Fruit fly (Drosophila melanogaster) whole organism, embryonic: ENCODE measurements around the gene CG31287.
A peak's percentile ranks its signal among the peaks of the same experiment; 100 is the strongest.

Source experiments
- Adf1 ChIP-seq: fragments of 200-800 bp; sonication (Bioruptor generic); IDR thresholded peaks from 2 replicates; pipeline ENCODE4 v1.3.6; 2022; ENCODE audit warnings: missing biosample characterization, missing genetic modification characterization
- CG10431 ChIP-seq: fragments of 200-800 bp; sonication (Bioruptor generic); optimal IDR thresholded peaks from 3 replicates; lab custom pipeline; 2018; ENCODE audit warnings: missing biosample characterization, mild to moderate bottlenecking, missing genetic modification characterization
- CG10565 ChIP-seq: fragments of 200-800 bp; sonication (Bioruptor generic); optimal IDR thresholded peaks from 3 replicates; lab custom pipeline; 2016; ENCODE audit warnings: missing biosample characterization, mild to moderate bottlenecking, missing genetic modification characterization
- CG12769 ChIP-seq: fragments of 200-800 bp; sonication (Bioruptor generic); optimal IDR thresholded peaks from 2 replicates; lab custom pipeline; 2019; ENCODE audit warnings: missing biosample characterization, mild to moderate bottlenecking, missing genetic modification characterization, moderate library complexity
- CG14860 ChIP-seq: fragments of 200-800 bp; sonication (Bioruptor generic); IDR thresholded peaks from 3 replicates; pipeline ENCODE4 v1.3.6; 2022; ENCODE audit warnings: missing biosample characterization, missing genetic modification characterization; ENCODE audit not compliant: partially characterized antibody
- CG14965 ChIP-seq: fragments of 200-800 bp; sonication (Bioruptor generic); optimal IDR thresholded peaks from 2 replicates; lab custom pipeline; 2016; ENCODE audit warnings: missing biosample characterization, missing genetic modification characterization, borderline replicate concordance
- CG15601 ChIP-seq: fragments of 200-800 bp; sonication (Bioruptor generic); optimal IDR thresholded peaks from 3 replicates; lab custom pipeline; 2019; ENCODE audit warnings: missing biosample characterization, mild to moderate bottlenecking, missing genetic modification characterization, moderate library complexity
- CG16779 ChIP-seq: fragments of 200-800 bp; sonication (Bioruptor generic); IDR thresholded peaks from 2 replicates; pipeline ENCODE4 v1.3.6; 2022; ENCODE audit warnings: missing biosample characterization, missing genetic modification characterization
- CG16863 ChIP-seq: fragments of 200-800 bp; sonication (Bioruptor generic); optimal IDR thresholded peaks from 3 replicates; lab custom pipeline; 2016; ENCODE audit warnings: missing biosample characterization, missing genetic modification characterization
- CG17328 ChIP-seq: fragments of 200-800 bp; sonication (Bioruptor generic); IDR thresholded peaks from 2 replicates; pipeline ENCODE4 v1.3.6; 2022; ENCODE audit warnings: missing biosample characterization, missing genetic modification characterization
- CG2712 ChIP-seq: fragments of 200-800 bp; optimal IDR thresholded peaks from 3 replicates; lab custom pipeline; 2019; ENCODE audit warnings: missing biosample characterization, mild to moderate bottlenecking, missing genetic modification characterization, moderate library complexity
- CG30403 ChIP-seq: fragments of 200-800 bp; sonication (Bioruptor generic); optimal IDR thresholded peaks from 3 replicates; lab custom pipeline; 2016; ENCODE audit warnings: missing biosample characterization, missing genetic modification characterization
- CG31224 ChIP-seq: fragments of 200-800 bp; sonication (Bioruptor generic); IDR thresholded peaks from 2 replicates; pipeline ENCODE4 v1.3.6; 2022; ENCODE audit warnings: missing biosample characterization, missing genetic modification characterization
- CG31365 ChIP-seq: fragments of 200-800 bp; sonication (Bioruptor generic); optimal IDR thresholded peaks from 2 replicates; lab custom pipeline; 2018; ENCODE audit warnings: missing biosample characterization, mild to moderate bottlenecking, missing genetic modification characterization
- CG3281 ChIP-seq: fragments of 200-800 bp; sonication (Bioruptor generic); optimal IDR thresholded peaks from 3 replicates; lab custom pipeline; 2017; ENCODE audit warnings: missing biosample characterization, mild to moderate bottlenecking, missing genetic modification characterization
- CG3995 ChIP-seq: fragments of 200-800 bp; sonication (Bioruptor generic); optimal IDR thresholded peaks from 3 replicates; lab custom pipeline; 2016; ENCODE audit warnings: missing biosample characterization, missing genetic modification characterization
- CG6854 ChIP-seq: fragments of 200-800 bp; sonication (Bioruptor generic); optimal IDR thresholded peaks from 3 replicates; lab custom pipeline; 2017; ENCODE audit warnings: missing biosample characterization, mild to moderate bottlenecking, missing genetic modification characterization
- CG7357 ChIP-seq: fragments of 200-800 bp; sonication (Bioruptor generic); IDR thresholded peaks from 3 replicates; pipeline ENCODE4 v1.3.6; 2022; ENCODE audit warnings: missing biosample characterization, missing genetic modification characterization
- CG7839 ChIP-seq: fragments of 200-800 bp; sonication (Bioruptor generic); optimal IDR thresholded peaks from 3 replicates; lab custom pipeline; 2018; ENCODE audit warnings: missing biosample characterization, mild to moderate bottlenecking, missing genetic modification characterization, moderate library complexity
- CG9932 ChIP-seq: fragments of 200-800 bp; sonication (Bioruptor generic); IDR thresholded peaks from 2 replicates; pipeline ENCODE4 v1.3.6; 2022; ENCODE audit warnings: missing biosample characterization, missing genetic modification characterization
- CkIIα-i1 ChIP-seq: fragments of 200-800 bp; sonication (Bioruptor generic); IDR thresholded peaks from 2 replicates; pipeline ENCODE4 v1.3.6; 2022; ENCODE audit warnings: missing biosample characterization, missing genetic modification characterization
- CoRest ChIP-seq: fragments of 200-800 bp; sonication (Bioruptor generic); optimal IDR thresholded peaks from 3 replicates; lab custom pipeline; 2018; ENCODE audit warnings: missing biosample characterization, mild to moderate bottlenecking, missing genetic modification characterization, moderate library complexity
- Dip2 ChIP-seq: fragments of 200-800 bp; sonication (Bioruptor generic); IDR thresholded peaks from 2 replicates; pipeline ENCODE4 v1.3.6; 2022; ENCODE audit warnings: missing biosample characterization, missing genetic modification characterization
- Doc3 ChIP-seq: fragments of 200-800 bp; sonication (Bioruptor generic); IDR thresholded peaks from 3 replicates; pipeline ENCODE4 v1.3.6; 2022; ENCODE audit warnings: missing biosample characterization, missing genetic modification characterization; ENCODE audit not compliant: partially characterized antibody
- Drgx ChIP-seq: fragments of 200-800 bp; sonication (Bioruptor generic); IDR thresholded peaks from 2 replicates; pipeline ENCODE4 v1.3.6; 2022; ENCODE audit warnings: missing biosample characterization, missing genetic modification characterization
- Gsc ChIP-seq: fragments of 200-800 bp; sonication (Bioruptor generic); IDR thresholded peaks from 2 replicates; pipeline ENCODE4 v1.3.6; 2022; ENCODE audit warnings: missing biosample characterization, missing genetic modification characterization
- Gug ChIP-seq: fragments of 200-800 bp; sonication (Bioruptor generic); IDR thresholded peaks from 4 replicates; pipeline ENCODE4 v1.3.6; 2022; ENCODE audit warnings: missing biosample characterization, missing genetic modification characterization
- Hr51 ChIP-seq, 2 experiments: fragments of 200-800 bp; sonication (Bioruptor generic); optimal IDR thresholded peaks; 2 replicates in 1 of 2; 3 replicates in 1 of 2; lab custom pipeline; 2016 to 2018; ENCODE audit warnings: missing biosample characterization in 2 of 2, missing genetic modification characterization in 2 of 2, mild to moderate bottlenecking in 1 of 2, moderate library complexity in 1 of 2
- Oli ChIP-seq: fragments of 200-800 bp; sonication (Bioruptor generic); optimal IDR thresholded peaks from 2 replicates; lab custom pipeline; 2018; ENCODE audit warnings: missing biosample characterization, mild to moderate bottlenecking, missing genetic modification characterization, moderate library complexity
- Pdp1 ChIP-seq, 2 experiments: fragments of 200-800 bp; sonication (Bioruptor generic); optimal IDR thresholded peaks; 3 replicates each; lab custom pipeline; 2016; ENCODE audit warnings: missing biosample characterization in 2 of 2, missing genetic modification characterization in 2 of 2, mild to moderate bottlenecking in 1 of 2, moderate library complexity in 1 of 2
- Ptx1 ChIP-seq: fragments of 200-800 bp; sonication (Bioruptor generic); IDR thresholded peaks from 2 replicates; pipeline ENCODE4 v1.3.6; 2022; ENCODE audit warnings: missing biosample characterization, missing genetic modification characterization
- Sin3A ChIP-seq: fragments of >200 bp; optimal IDR thresholded peaks from 2 replicates; lab custom pipeline; 2018
- Ssrp ChIP-seq: fragments of 200-800 bp; sonication (Bioruptor generic); optimal IDR thresholded peaks from 2 replicates; lab custom pipeline; 2018; ENCODE audit warnings: missing biosample characterization, mild to moderate bottlenecking, missing genetic modification characterization, moderate library complexity
- TFAM ChIP-seq: fragments of 200-800 bp; sonication (Bioruptor generic); optimal IDR thresholded peaks from 2 replicates; lab custom pipeline; 2017; ENCODE audit warnings: missing biosample characterization, missing genetic modification characterization, inconsistent platforms
- Taf1 ChIP-seq: fragments of 200-800 bp; sonication (Bioruptor generic); IDR thresholded peaks from 2 replicates; pipeline ENCODE4 v1.3.6; 2022; ENCODE audit warnings: missing biosample characterization, missing genetic modification characterization
- Vsx1 ChIP-seq: fragments of 200-800 bp; sonication (Bioruptor generic); optimal IDR thresholded peaks from 2 replicates; lab custom pipeline; 2017; ENCODE audit warnings: missing biosample characterization, mild to moderate bottlenecking, missing genetic modification characterization, missing genetic modification reagents
- ac ChIP-seq: fragments of 200-800 bp; sonication (Bioruptor generic); optimal IDR thresholded peaks from 3 replicates; lab custom pipeline; 2017; ENCODE audit warnings: missing biosample characterization, mild to moderate bottlenecking, missing genetic modification characterization
- ase ChIP-seq: fragments of 200-800 bp; sonication (Bioruptor generic); IDR thresholded peaks from 3 replicates; pipeline ENCODE4 v1.3.6; 2022; ENCODE audit warnings: missing biosample characterization, missing genetic modification characterization
- bowl ChIP-seq: fragments of 200-800 bp; sonication (Bioruptor generic); IDR thresholded peaks from 2 replicates; pipeline ENCODE4 v1.3.6; 2022; ENCODE audit warnings: missing biosample characterization, missing genetic modification characterization
- chinmo ChIP-seq: fragments of 200-800 bp; sonication (Bioruptor generic); IDR thresholded peaks from 4 replicates; pipeline ENCODE4 v1.3.6; 2022; ENCODE audit warnings: missing biosample characterization, missing genetic modification characterization; ENCODE audit not compliant: partially characterized antibody
- ci ChIP-seq: fragments of 200-800 bp; sonication (Bioruptor generic); IDR thresholded peaks from 3 replicates; pipeline ENCODE4 v1.3.6; 2022; ENCODE audit warnings: missing biosample characterization, missing genetic modification characterization
- crol ChIP-seq: fragments of 200-800 bp; sonication (Bioruptor generic); IDR thresholded peaks from 2 replicates; pipeline ENCODE4 v1.3.6; 2022; ENCODE audit warnings: missing biosample characterization, missing genetic modification characterization
- dm ChIP-seq: fragments of 200-800 bp; sonication (Bioruptor generic); optimal IDR thresholded peaks from 3 replicates; lab custom pipeline; 2016; ENCODE audit warnings: missing biosample characterization, missing genetic modification characterization
- eve ChIP-seq, 2 experiments: fragments of >200 bp; optimal IDR thresholded peaks; 2 replicates each; lab custom pipeline; 2017; ENCODE audit warnings: missing biosample characterization in 2 of 2, missing genetic modification characterization in 2 of 2
- lab ChIP-seq: fragments of 200-800 bp; sonication (Bioruptor generic); optimal IDR thresholded peaks from 3 replicates; lab custom pipeline; 2017; ENCODE audit warnings: missing biosample characterization, missing genetic modification characterization, mild to moderate bottlenecking, moderate library complexity, missing genetic modification reagents
- pros ChIP-seq: fragments of 200-800 bp; sonication (Bioruptor generic); optimal IDR thresholded peaks from 3 replicates; lab custom pipeline; 2019; ENCODE audit warnings: missing biosample characterization, mild to moderate bottlenecking, missing genetic modification characterization, moderate library complexity
- pum ChIP-seq: fragments of 200-800 bp; sonication (Bioruptor generic); optimal IDR thresholded peaks from 2 replicates; lab custom pipeline; 2016; ENCODE audit warnings: missing biosample characterization, missing genetic modification characterization
- shn ChIP-seq: fragments of 200-800 bp; sonication (Bioruptor generic); optimal IDR thresholded peaks from 3 replicates; lab custom pipeline; 2016; ENCODE audit warnings: missing biosample characterization, missing genetic modification characterization
- ttk ChIP-seq: fragments of 200-800 bp; sonication (Bioruptor generic); IDR thresholded peaks from 2 replicates; pipeline ENCODE4 v2.1.2; 2022; ENCODE audit warnings: missing biosample characterization, missing genetic modification characterization
- unpg ChIP-seq: fragments of 200-800 bp; sonication (Bioruptor generic); optimal IDR thresholded peaks from 3 replicates; lab custom pipeline; 2018; ENCODE audit warnings: missing biosample characterization, mild to moderate bottlenecking, missing genetic modification characterization, moderate library complexity
- zf30C ChIP-seq: fragments of 200-800 bp; sonication (Bioruptor generic); optimal IDR thresholded peaks from 3 replicates; lab custom pipeline; 2018; ENCODE audit warnings: missing biosample characterization, mild to moderate bottlenecking, missing genetic modification characterization

The CG31287 gene

dm6 chr3R:16213792-16214473 lies 10.8 kb downstream of the CG31287 start (continued):
- TF ChIP-seq CG31224 (GFP tag; lab: Robert Waterston, UW) = no peak
- TF ChIP-seq ttk (GFP tag; lab: Robert Waterston, UW) = no peak
- no peak for TF ChIP-seq unpg (GFP tag; lab: Kevin White, UChicago)
- TF ChIP-seq Adf1 = no peak
- peak; percentile 59 for TF ChIP-seq CG3281 (GFP tag; lab: Kevin White, UChicago)
- no peak for TF ChIP-seq shn (GFP tag; lab: Kevin White, UChicago)
- no peak for TF ChIP-seq CG17328 (GFP tag; lab: Robert Waterston, UW)
- no peak for TF ChIP-seq Gsc (GFP tag; lab: Robert Waterston, UW)
- no peak for TF ChIP-seq CG14860 (GFP tag; lab: Robert Waterston, UW)
- no peak for TF ChIP-seq zf30C (GFP tag; lab: Kevin White, UChicago)
- no peak for TF ChIP-seq Sin3A (lab: Kevin White, UChicago)
- TF ChIP-seq CG3995 = no peak
- no peak for TF ChIP-seq CG16779 (GFP tag; lab: Robert Waterston, UW)
- peak; percentile 34 for TF ChIP-seq CoRest
- no peak for TF ChIP-seq CG16863 (GFP tag; lab: Kevin White, UChicago)
- TF ChIP-seq Vsx1 (GFP tag; lab: Kevin White, UChicago) = no peak
- TF ChIP-seq CG30403 (GFP tag; lab: Kevin White, UChicago) = peak; percentile 42
- TF ChIP-seq CG15601 (tag; lab: Kevin White, UChicago) = no peak
- no peak for TF ChIP-seq CG9932 (GFP tag; lab: Robert Waterston, UW)
- no peak for TF ChIP-seq pros (GFP tag; lab: Kevin White, UChicago)
- no peak for TF ChIP-seq CG14965 (GFP tag; lab: Kevin White, UChicago)
- TF ChIP-seq CG31365 (tag; lab: Kevin White, UChicago) = no peak
- TF ChIP-seq ci = no peak
- no peak for TF ChIP-seq ase (GFP tag; lab: Robert Waterston, UW)
- no peak for TF ChIP-seq Taf1 (GFP tag; lab: Robert Waterston, UW)
- TF ChIP-seq pum (GFP tag; lab: Kevin White, UChicago) = no peak
- no peak for TF ChIP-seq CG12769
- TF ChIP-seq CG6854 (GFP tag; lab: Kevin White, UChicago) = no peak
- TF ChIP-seq Ptx1 (GFP tag; lab: Robert Waterston, UW) = no peak
- TF ChIP-seq Hr51 (GFP tag; optimal IDR thresholded peaks at IDR 0.05; lab: Kevin White, UChicago) = peak in 1 of 2 experiments; percentile 36
- peak; percentile 28 for TF ChIP-seq Oli (tag; lab: Kevin White, UChicago)
- TF ChIP-seq CG10431 = no peak
- TF ChIP-seq Doc3 (GFP tag; lab: Robert Waterston, UW) = no peak
- TF ChIP-seq CG10565 = no peak
- no peak for TF ChIP-seq chinmo (GFP tag; lab: Robert Waterston, UW)
- TF ChIP-seq crol = no peak
- TF ChIP-seq dm (GFP tag; lab: Kevin White, UChicago) = no peak
- TF ChIP-seq Drgx = no peak
- peak; percentile 50 for TF ChIP-seq CG7839 (tag; lab: Kevin White, UChicago)
- TF ChIP-seq TFAM = no peak
- peak; percentile 30 for TF ChIP-seq Ssrp
- peak; percentile 48 for TF ChIP-seq lab (GFP tag; lab: Kevin White, UChicago)
- no peak for TF ChIP-seq CG7357
- TF ChIP-seq CkIIα-i1 (GFP tag; lab: Robert Waterston, UW) = no peak
- TF ChIP-seq Pdp1 (GFP tag; optimal IDR thresholded peaks at IDR 0.05; lab: Kevin White, UChicago) = no peak
- TF ChIP-seq eve (GFP tag; optimal IDR thresholded peaks at IDR 0.05; lab: Kevin White, UChicago) = no peak
- no peak for TF ChIP-seq Dip2 (GFP tag; lab: Robert Waterston, UW)
- no peak for TF ChIP-seq Gug (GFP tag; lab: Robert Waterston, UW)
- peak; percentile 47 for TF ChIP-seq CG2712 (tag; lab: Kevin White, UChicago)
- no peak for TF ChIP-seq ac
- no peak for TF ChIP-seq bowl (GFP tag; lab: Robert Waterston, UW)
